Fruit fly (Drosophila melanogaster): Measurements from ENCODE around the gene cm.
A peak's percentile ranks its signal among the peaks of the same experiment; 100 is the strongest.

The cm gene

dm6 chrX:6982054-6982453 is 28.9 kb downstream of the cm start (continued):
- no peak for TF ChIP-seq Bdp1 (GFP tag; optimal IDR thresholded peaks at IDR 0.05)
- TF ChIP-seq H2.0 (GFP tag; IDR thresholded peaks at IDR 0.05): peak; percentile 25; the same call in 1 of the 2 replicates
- TF ChIP-seq kay (GFP tag; optimal IDR thresholded peaks at IDR 0.05): no peak
- no peak for TF ChIP-seq z (GFP tag; IDR thresholded peaks at IDR 0.05)
- TF ChIP-seq Spps (tag; optimal IDR thresholded peaks at IDR 0.05): peak; percentile 37
- TF ChIP-seq Hmr (GFP tag; optimal IDR thresholded peaks at IDR 0.05): peak; percentile 4
- no peak for TF ChIP-seq HLH4C (GFP tag; IDR thresholded peaks at IDR 0.05; ENCODE audit: partially characterized antibody)
- TF ChIP-seq CG12219 (GFP tag; optimal IDR thresholded peaks at IDR 0.05): no peak
- TF ChIP-seq oc (tag; optimal IDR thresholded peaks at IDR 0.05): peak; percentile 3
- no peak for TF ChIP-seq salm (tag; optimal IDR thresholded peaks at IDR 0.05)
- peak; percentile 32 for TF ChIP-seq D19A (tag; optimal IDR thresholded peaks at IDR 0.05)
- peak; percentile 0 for TF ChIP-seq Sry-β (GFP tag; optimal IDR thresholded peaks at IDR 0.05)
- TF ChIP-seq Optix (GFP tag; IDR thresholded peaks at IDR 0.05): no peak
- TF ChIP-seq CG5180 (GFP tag; optimal IDR thresholded peaks at IDR 0.05): no peak
- TF ChIP-seq chif (GFP tag; optimal IDR thresholded peaks at IDR 0.05): peak in 1 of 2 experiments; percentile 20
- peak; percentile 2 for TF ChIP-seq CG4707 (GFP tag; optimal IDR thresholded peaks at IDR 0.05)
- TF ChIP-seq kah (GFP tag; optimal IDR thresholded peaks at IDR 0.05): no peak
- TF ChIP-seq Sox102F (GFP tag; optimal IDR thresholded peaks at IDR 0.05): peak; percentile 50
- TF ChIP-seq cwo (GFP tag; optimal IDR thresholded peaks at IDR 0.05): no peak
- no peak for TF ChIP-seq ttk (GFP tag; IDR thresholded peaks at IDR 0.05)
- peak; percentile 65; the same call in 2 of the 3 replicates for TF ChIP-seq CG17361 (GFP tag; IDR thresholded peaks at IDR 0.05)
- no peak for TF ChIP-seq seq (GFP tag; IDR thresholded peaks at IDR 0.05)
- peak; percentile 12 for TF ChIP-seq tio (GFP tag; optimal IDR thresholded peaks at IDR 0.05)
- TF ChIP-seq sob (GFP tag; IDR thresholded peaks at IDR 0.05): no peak
- peak; percentile 50 for TF ChIP-seq grau (tag; optimal IDR thresholded peaks at IDR 0.05)
- no peak for TF ChIP-seq CG8924 (tag; optimal IDR thresholded peaks at IDR 0.05)
- peak; percentile 24 for TF ChIP-seq CG13775 (GFP tag; optimal IDR thresholded peaks at IDR 0.05)
- TF ChIP-seq MESR4 (GFP tag; optimal IDR thresholded peaks at IDR 0.05): no peak
- TF ChIP-seq jing (GFP tag; optimal IDR thresholded peaks at IDR 0.05): peak; percentile 3
- peak; percentile 1 to 13 for TF ChIP-seq dpn (GFP tag; optimal IDR thresholded peaks at IDR 0.05)
- peak; percentile 34; the same call in 1 of the 2 replicates for TF ChIP-seq vvl (GFP tag; IDR thresholded peaks at IDR 0.05)
- TF ChIP-seq CG10959 (GFP tag; IDR thresholded peaks at IDR 0.05): no peak
- peak; percentile 29 for TF ChIP-seq CG30403 (GFP tag; optimal IDR thresholded peaks at IDR 0.05)
- no peak for TF ChIP-seq CG6791 (GFP tag; IDR thresholded peaks at IDR 0.05; ENCODE audit: partially characterized antibody)
- no peak for TF ChIP-seq ems (GFP tag; optimal IDR thresholded peaks at IDR 0.05)
- no peak for TF ChIP-seq stc (GFP tag; IDR thresholded peaks at IDR 0.05)
- TF ChIP-seq CG8290 (GFP tag; optimal IDR thresholded peaks at IDR 0.05): no peak
- peak in 1 of 2 experiments; percentile 5 for TF ChIP-seq CG8290 (tag; optimal IDR thresholded peaks at IDR 0.05)
- TF ChIP-seq gem (tag; optimal IDR thresholded peaks at IDR 0.05): peak; percentile 73
- no peak for TF ChIP-seq CG34224 (GFP tag; IDR thresholded peaks at IDR 0.05; ENCODE audit: partially characterized antibody)
- no peak for TF ChIP-seq CG6813 (GFP tag; optimal IDR thresholded peaks at IDR 0.05)
- peak; percentile 21 for TF ChIP-seq CG3281 (GFP tag; optimal IDR thresholded peaks at IDR 0.05)
- no peak for TF ChIP-seq sima (GFP tag; optimal IDR thresholded peaks at IDR 0.05)
- TF ChIP-seq CG7745 (tag; optimal IDR thresholded peaks at IDR 0.05): no peak
- TF ChIP-seq ssp (GFP tag; IDR thresholded peaks at IDR 0.05): no peak
- no peak for TF ChIP-seq fd64A (GFP tag; optimal IDR thresholded peaks at IDR 0.05)
- TF ChIP-seq CG11456 (GFP tag; IDR thresholded peaks at IDR 0.05): no peak
- TF ChIP-seq lbe (GFP tag; optimal IDR thresholded peaks at IDR 0.05): no peak
- no peak for TF ChIP-seq Bgb (GFP tag; IDR thresholded peaks at IDR 0.05; ENCODE audit: partially characterized antibody)
- TF ChIP-seq jumu (GFP tag; optimal IDR thresholded peaks at IDR 0.05): no peak
- no peak for TF ChIP-seq CG12299 (tag; optimal IDR thresholded peaks at IDR 0.05)
